Fruit fly (Drosophila melanogaster) S2 (cell line): ENCODE results near the gene mIF2.

Source experiments
- CG8478 ChIP-seq: fragments of >200 bp; optimal IDR thresholded peaks from 2 replicates; lab custom pipeline; 2018
- CTCF ChIP-seq, 2 experiments: fragments of >200 bp; optimal IDR thresholded peaks; 2 replicates each; lab custom pipeline; 2018

DNA sequence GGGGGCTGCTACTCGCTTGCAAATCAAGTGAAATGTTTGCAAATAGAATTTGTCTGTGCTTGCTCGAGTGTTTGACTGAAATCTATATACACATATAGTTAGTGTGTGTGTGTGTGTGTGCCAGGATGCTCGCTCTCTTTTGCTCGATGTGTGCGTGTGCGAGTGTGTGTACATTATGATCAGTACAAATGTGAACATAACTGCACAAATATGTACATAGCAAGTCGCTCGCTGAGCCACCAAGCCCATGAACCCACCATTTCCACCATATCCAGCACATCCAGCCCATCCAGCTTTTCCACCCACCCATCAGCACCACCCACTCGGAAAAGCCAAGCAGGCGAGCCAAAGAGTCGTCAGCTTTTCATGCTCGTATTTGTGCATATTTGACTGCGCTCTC, 7.6 kb upstream of the mIF2 start:
- TF ChIP-seq CG8478 (lab: Kevin White, UChicago) (no peak), CTCF (optimal IDR thresholded peaks at IDR 0.05; lab: Kevin White, UChicago) (no peak)
